Worm (Caenorhabditis elegans): ENCODE measurements around the gene Y32B12B.1.

The Y32B12B.1 gene

DNA sequence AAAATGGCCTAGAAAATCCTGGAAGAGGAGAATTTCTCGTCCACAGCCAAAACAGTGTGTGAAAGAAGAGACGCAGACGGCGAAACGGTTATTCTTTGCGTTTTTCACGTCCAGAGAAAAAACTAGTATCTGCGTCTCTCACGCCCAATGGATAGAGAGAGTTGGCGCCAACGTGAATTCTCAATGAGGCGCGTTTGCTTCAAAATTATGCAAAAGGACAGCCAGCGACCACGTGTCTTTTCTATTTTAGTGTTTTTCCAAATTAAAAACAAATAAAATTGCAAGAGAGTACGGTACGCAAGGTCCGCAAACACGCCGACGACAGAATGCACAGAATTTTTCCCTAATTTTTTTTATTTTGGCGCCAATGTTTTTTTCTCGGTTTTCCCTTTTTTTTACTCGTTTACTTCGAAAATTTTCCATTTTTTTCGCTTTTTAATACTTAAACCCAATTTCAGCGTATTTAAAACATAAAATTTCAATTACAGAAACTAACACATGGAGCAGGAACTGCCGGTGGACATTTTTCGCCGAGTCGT lies 1.2 kb downstream of the Y32B12B.1 start, which contains the start of gene Y32B12B.2 (continued):
- TF ChIP-seq fkh-3 (tag; optimal IDR thresholded peaks at IDR 0.05) (no peak), hlh-26 (GFP tag; conservative IDR thresholded peaks at IDR 0.05) (no peak), atf-7 (tag; optimal IDR thresholded peaks at IDR 0.05) (no peak), ceh-58 (GFP tag; IDR thresholded peaks at IDR 0.05) (no peak), nfyb-1 (GFP tag; IDR thresholded peaks at IDR 0.05) (peak; percentile 74), mcd-1 (GFP tag; IDR thresholded peaks at IDR 0.05) (peak; percentile 85), sea-2 (GFP tag; IDR thresholded peaks at IDR 0.05) (0 out of 2 replicates have a peak, but pooled peaks have one; percentile 32), unc-62 (GFP tag; optimal IDR thresholded peaks at IDR 0.05) (no peak), somi-1 (GFP tag; optimal IDR thresholded peaks at IDR 0.05) (peak; percentile 22), K12H6.12 (tag; optimal IDR thresholded peaks at IDR 0.05) (peak; percentile 31), ceh-91 (GFP tag; IDR thresholded peaks at IDR 0.05) (peak; percentile 53), athp-1 (tag; optimal IDR thresholded peaks at IDR 0.05) (peak; percentile 9), madf-8 (GFP tag; conservative IDR thresholded peaks at IDR 0.05) (peak; percentile 40), F52B5.7 (tag; optimal IDR thresholded peaks at IDR 0.05) (no peak), B0019.2 (GFP tag; conservative IDR thresholded peaks at IDR 0.05) (no peak; the same call in none of the 2 replicates), F39B2.1 (GFP tag; IDR thresholded peaks at IDR 0.05) (no peak), mxl-1 (tag; optimal IDR thresholded peaks at IDR 0.05) (no peak), ztf-28 (GFP tag; IDR thresholded peaks at IDR 0.05) (peak; percentile 41; the same call in 1 of the 2 replicates), lir-1 (GFP tag; conservative IDR thresholded peaks at IDR 0.05) (peak; percentile 28; the same call in 1 of the 2 replicates), Y79H2A.3 (GFP tag; conservative IDR thresholded peaks at IDR 0.05) (peak; percentile 64; the same call in 1 of the 2 replicates), cebp-2 (GFP tag; IDR thresholded peaks at IDR 0.05) (no peak), xnd-1 (tag; optimal IDR thresholded peaks at IDR 0.05) (peak; percentile 38), unc-130 (GFP tag; optimal IDR thresholded peaks at IDR 0.05) (peak; percentile 26), aptf-2 (GFP tag; conservative IDR thresholded peaks at IDR 0.05) (0 out of 2 replicates have a peak, but pooled peaks have one; percentile 5), tbp1 (GFP tag; optimal IDR thresholded peaks at IDR 0.05) (peak; percentile 40), F57C9.4 (tag; optimal IDR thresholded peaks at IDR 0.05) (no peak), attf-6 (GFP tag; IDR thresholded peaks at IDR 0.05) (peak; percentile 56), hsf-1 (GFP tag; IDR thresholded peaks at IDR 0.05) (peak; percentile 61), dpff-1 (tag; optimal IDR thresholded peaks at IDR 0.05) (no peak), nhr-80 (tag; optimal IDR thresholded peaks at IDR 0.05) (no peak), ccch-3 (GFP tag; optimal IDR thresholded peaks at IDR 0.05) (no peak), hlh-12 (tag; optimal IDR thresholded peaks at IDR 0.05) (no peak), lsl-1 (GFP tag; optimal IDR thresholded peaks at IDR 0.05) (peak; percentile 82), ztf-18 (tag; optimal IDR thresholded peaks at IDR 0.05) (peak; percentile 46), ceh-27 (GFP tag; optimal IDR thresholded peaks at IDR 0.05) (peak; percentile 8), mel-28 (tag; optimal IDR thresholded peaks at IDR 0.05; ENCODE audit: borderline replicate concordance) (no peak)

DNA sequence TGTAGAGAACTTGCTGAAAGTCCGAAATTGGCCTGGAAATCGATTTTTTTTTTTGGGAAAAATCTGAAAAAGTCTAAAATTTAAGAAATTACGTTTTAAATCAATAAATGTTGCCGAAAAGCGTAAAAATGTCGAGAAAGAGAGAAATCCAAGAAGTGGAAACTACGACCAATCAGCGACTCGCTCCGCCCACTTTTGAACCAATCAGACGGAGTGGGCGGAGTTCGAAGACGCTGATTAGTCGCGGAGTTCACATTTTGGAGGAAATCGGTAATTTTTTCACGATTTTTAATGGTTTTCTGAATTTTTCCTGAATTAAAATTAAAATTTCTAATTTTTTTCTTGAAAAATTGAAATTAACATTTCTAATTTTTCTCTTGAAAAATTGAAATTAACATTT lies 2.9 kb downstream of the Y32B12B.1 start:
- TF ChIP-seq F49E8.2 (tag; optimal IDR thresholded peaks at IDR 0.05; ENCODE audit: insufficient read depth) (no peak), mxl-1 (tag; optimal IDR thresholded peaks at IDR 0.05) (no peak), somi-1 (GFP tag; optimal IDR thresholded peaks at IDR 0.05) (no peak), F23B12.7 (tag; optimal IDR thresholded peaks at IDR 0.05; ENCODE audit: insufficient read depth) (no peak), hrde-1 (tag; optimal IDR thresholded peaks at IDR 0.05; ENCODE audit: borderline replicate concordance) (no peak), die-1 (tag; optimal IDR thresholded peaks at IDR 0.05) (no peak), sea-2 (GFP tag; IDR thresholded peaks at IDR 0.05) (no peak), ceh-40 (GFP tag; IDR thresholded peaks at IDR 0.05) (no peak), ekl-4 (GFP tag; IDR thresholded peaks at IDR 0.05) (no peak), nhr-179 (tag; optimal IDR thresholded peaks at IDR 0.05) (no peak), ceh-100 (GFP tag; IDR thresholded peaks at IDR 0.05) (no peak), bed-1 (GFP tag; IDR thresholded peaks at IDR 0.05) (no peak), snpc-4 (GFP tag; optimal IDR thresholded peaks at IDR 0.05) (no peak), snpc-4 (tag; optimal IDR thresholded peaks at IDR 0.05) (no peak), ZK185.1 (tag; optimal IDR thresholded peaks at IDR 0.05; ENCODE audit: poor library complexity, severe bottlenecking) (no peak), let-607 (tag; optimal IDR thresholded peaks at IDR 0.05) (no peak), madf-8 (GFP tag; conservative IDR thresholded peaks at IDR 0.05) (no peak), nhr-80 (tag; optimal IDR thresholded peaks at IDR 0.05) (no peak)
